In the genomic region with DNA sequence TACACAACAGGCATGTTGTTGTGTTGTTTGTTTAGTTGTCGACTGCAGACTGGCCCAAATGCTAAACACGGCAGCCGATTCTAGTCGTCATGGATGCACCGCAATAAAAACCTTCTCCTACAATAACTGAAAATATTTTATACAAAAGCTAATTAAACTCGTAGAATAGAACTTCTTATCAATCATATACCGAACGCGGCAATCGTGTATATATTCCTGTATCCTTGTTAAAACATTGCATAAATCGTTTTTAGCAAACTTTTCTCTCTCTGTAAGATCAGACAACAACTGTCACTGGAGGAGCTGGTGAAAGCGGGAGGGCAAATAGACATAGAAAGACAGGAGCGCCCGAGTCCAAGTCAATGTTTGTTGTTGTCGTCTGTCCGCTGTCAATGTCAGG, we compare ENCODE assay signal across 2 fruit fly cellular contexts.
TF ChIP-seq lines count a peak whose summit lies in the region.

No protein-coding gene starts in this region.

TF ChIP-seq in whole organism, embryonic, 481 proteins besides CTCF, POLR2A, EP300 and RAD21 (continued from another document and continues in another):
- peak; percentile 43 for TF ChIP-seq nmo (GFP tag; optimal IDR thresholded peaks at IDR 0.05; lab: Kevin White, UChicago)
- TF ChIP-seq sqz (GFP tag; optimal IDR thresholded peaks at IDR 0.05; lab: Kevin White, UChicago) = no peak
- TF ChIP-seq ac (GFP tag; optimal IDR thresholded peaks at IDR 0.05; lab: Kevin White, UChicago) = no peak
- TF ChIP-seq grn (GFP tag; optimal IDR thresholded peaks at IDR 0.05; lab: Kevin White, UChicago) = no peak
- peak; percentile 72 for TF ChIP-seq Ets65A (GFP tag; lab: Kevin White, UChicago)
- no peak for TF ChIP-seq Lhr (GFP tag; optimal IDR thresholded peaks at IDR 0.05; lab: Kevin White, UChicago)
- no peak for TF ChIP-seq CG4617 (GFP tag; optimal IDR thresholded peaks at IDR 0.05; lab: Kevin White, UChicago; ENCODE audit: borderline replicate concordance)
- no peak for TF ChIP-seq CG4360 (GFP tag; IDR thresholded peaks at IDR 0.05; lab: Robert Waterston, UW)
- peak; percentile 56 for TF ChIP-seq CG15601 (tag; optimal IDR thresholded peaks at IDR 0.05; lab: Kevin White, UChicago)
- no peak for TF ChIP-seq Eip74EF (GFP tag; optimal IDR thresholded peaks at IDR 0.05; lab: Kevin White, UChicago)
- peak; percentile 29 for TF ChIP-seq CG17802 (tag; optimal IDR thresholded peaks at IDR 0.05; lab: Kevin White, UChicago)
- TF ChIP-seq CG11696 (GFP tag; IDR thresholded peaks at IDR 0.05; lab: Robert Waterston, UW) = peak; percentile 20; the same call in 1 of the 2 replicates
- TF ChIP-seq nau (GFP tag; optimal IDR thresholded peaks at IDR 0.05; lab: Kevin White, UChicago) = peak; percentile 50
- TF ChIP-seq zfh1 (GFP tag; IDR thresholded peaks at IDR 0.05; lab: Robert Waterston, UW) = 0 out of 3 replicates have a peak, but pooled peaks have one; percentile 30
- no peak for TF ChIP-seq CG32532 (GFP tag; IDR thresholded peaks at IDR 0.05; lab: Robert Waterston, UW)
- peak; percentile 70 for TF ChIP-seq CG10979 (tag; optimal IDR thresholded peaks at IDR 0.05; lab: Kevin White, UChicago)
- TF ChIP-seq ranshi (GFP tag; IDR thresholded peaks at IDR 0.05; lab: Robert Waterston, UW) = peak; percentile 20; the same call in 1 of the 2 replicates
- TF ChIP-seq CG31224 (GFP tag; IDR thresholded peaks at IDR 0.05; lab: Robert Waterston, UW) = no peak
- TF ChIP-seq Rx (GFP tag; IDR thresholded peaks at IDR 0.05; lab: Robert Waterston, UW) = peak; percentile 25; the same call in 1 of the 2 replicates
- TF ChIP-seq Hmr (GFP tag; optimal IDR thresholded peaks at IDR 0.05; lab: Kevin White, UChicago) = peak; percentile 10
- TF ChIP-seq E2f1 (GFP tag; IDR thresholded peaks at IDR 0.05; lab: Robert Waterston, UW) = no peak
- no peak for TF ChIP-seq Lpt (GFP tag; optimal IDR thresholded peaks at IDR 0.05; lab: Kevin White, UChicago)
- TF ChIP-seq CG8089 (GFP tag; optimal IDR thresholded peaks at IDR 0.05; lab: Kevin White, UChicago) = peak; percentile 52
- TF ChIP-seq CG14667 (GFP tag; IDR thresholded peaks at IDR 0.05; lab: Robert Waterston, UW) = no peak
- TF ChIP-seq so (GFP tag; IDR thresholded peaks at IDR 0.05; lab: Robert Waterston, UW) = no peak
- TF ChIP-seq CG15696 (tag; optimal IDR thresholded peaks at IDR 0.05; lab: Kevin White, UChicago) = peak; percentile 37
- peak; percentile 55 for TF ChIP-seq tin (GFP tag; optimal IDR thresholded peaks at IDR 0.05; lab: Kevin White, UChicago)
- TF ChIP-seq sens (GFP tag; lab: Kevin White, UChicago) = peak; percentile 90
- peak; percentile 40 to 42 for TF ChIP-seq Pdp1 (GFP tag; optimal IDR thresholded peaks at IDR 0.05; lab: Kevin White, UChicago)
- TF ChIP-seq CG6791 (GFP tag; IDR thresholded peaks at IDR 0.05; lab: Robert Waterston, UW; ENCODE audit: partially characterized antibody) = no peak
- TF ChIP-seq CG7928 (GFP tag; optimal IDR thresholded peaks at IDR 0.05; lab: Kevin White, UChicago) = no peak
- no peak for TF ChIP-seq CG10565 (GFP tag; optimal IDR thresholded peaks at IDR 0.05; lab: Kevin White, UChicago)
- TF ChIP-seq CG17359 (tag; optimal IDR thresholded peaks at IDR 0.05; lab: Kevin White, UChicago) = peak; percentile 47
- no peak for TF ChIP-seq Neu2 (GFP tag; optimal IDR thresholded peaks at IDR 0.05; lab: Kevin White, UChicago; ENCODE audit: borderline replicate concordance)
- TF ChIP-seq CG7987 (GFP tag; optimal IDR thresholded peaks at IDR 0.05; lab: Kevin White, UChicago) = no peak
- peak; percentile 14 for TF ChIP-seq CG6813 (GFP tag; optimal IDR thresholded peaks at IDR 0.05; lab: Kevin White, UChicago)
- no peak for TF ChIP-seq CG11085 (GFP tag; IDR thresholded peaks at IDR 0.05; lab: Robert Waterston, UW)
- peak; percentile 19 for TF ChIP-seq Nf-YB (GFP tag; optimal IDR thresholded peaks at IDR 0.05; lab: Kevin White, UChicago)
- peak in 1 of 2 experiments; percentile 21 for TF ChIP-seq dpn (GFP tag; optimal IDR thresholded peaks at IDR 0.05; lab: Kevin White, UChicago)
- TF ChIP-seq CG11723 (GFP tag; optimal IDR thresholded peaks at IDR 0.05; lab: Kevin White, UChicago) = no peak
- peak; percentile 34 for TF ChIP-seq NC2α (GFP tag; optimal IDR thresholded peaks at IDR 0.05; lab: Kevin White, UChicago)
- no peak for TF ChIP-seq cas (GFP tag; IDR thresholded peaks at IDR 0.05; lab: Robert Waterston, UW)
- no peak for TF ChIP-seq CG30020 (tag; optimal IDR thresholded peaks at IDR 0.05; lab: Kevin White, UChicago)
- peak; percentile 46 for TF ChIP-seq Camta (GFP tag; optimal IDR thresholded peaks at IDR 0.05; lab: Kevin White, UChicago)
- no peak for TF ChIP-seq shn (GFP tag; optimal IDR thresholded peaks at IDR 0.05; lab: Kevin White, UChicago)
- TF ChIP-seq lab (GFP tag; optimal IDR thresholded peaks at IDR 0.05; lab: Kevin White, UChicago) = peak; percentile 29
- TF ChIP-seq Poxn (GFP tag; IDR thresholded peaks at IDR 0.05; lab: Robert Waterston, UW) = no peak
- peak; percentile 18 for TF ChIP-seq ind (GFP tag; optimal IDR thresholded peaks at IDR 0.05; lab: Kevin White, UChicago)
- TF ChIP-seq toy (GFP tag; IDR thresholded peaks at IDR 0.05; lab: Robert Waterston, UW) = no peak
- TF ChIP-seq gem (tag; optimal IDR thresholded peaks at IDR 0.05; lab: Kevin White, UChicago) = peak; percentile 71
- TF ChIP-seq CG7556 (GFP tag; optimal IDR thresholded peaks at IDR 0.05; lab: Kevin White, UChicago) = peak; percentile 47
- peak; percentile 67 for TF ChIP-seq CG1603 (tag; optimal IDR thresholded peaks at IDR 0.05; lab: Kevin White, UChicago)
- no peak for TF ChIP-seq slbo (GFP tag; IDR thresholded peaks at IDR 0.05; lab: Robert Waterston, UW)
- TF ChIP-seq chn (GFP tag; optimal IDR thresholded peaks at IDR 0.05; lab: Kevin White, UChicago) = peak; percentile 27
- TF ChIP-seq sr (GFP tag; IDR thresholded peaks at IDR 0.05; lab: Robert Waterston, UW) = no peak
- no peak for TF ChIP-seq pb (GFP tag; optimal IDR thresholded peaks at IDR 0.05; lab: Kevin White, UChicago)
- no peak for TF ChIP-seq CG17612 (GFP tag; IDR thresholded peaks at IDR 0.05; lab: Robert Waterston, UW)
- peak; percentile 51 for TF ChIP-seq dmrt99B (tag; optimal IDR thresholded peaks at IDR 0.05; lab: Kevin White, UChicago)
- no peak for TF ChIP-seq Kr (GFP tag; optimal IDR thresholded peaks at IDR 0.05; lab: Kevin White, UChicago)
- TF ChIP-seq Myb (GFP tag; optimal IDR thresholded peaks at IDR 0.05; lab: Kevin White, UChicago) = peak; percentile 7
- no peak for TF ChIP-seq CG10654 (GFP tag; optimal IDR thresholded peaks at IDR 0.05; lab: Kevin White, UChicago)
- no peak for TF ChIP-seq CG33213 (GFP tag; optimal IDR thresholded peaks at IDR 0.05; lab: Kevin White, UChicago)
- no peak for TF ChIP-seq CG8944 (GFP tag; optimal IDR thresholded peaks at IDR 0.05; lab: Kevin White, UChicago)
- peak; percentile 41 for TF ChIP-seq Oli (tag; optimal IDR thresholded peaks at IDR 0.05; lab: Kevin White, UChicago)
- TF ChIP-seq sisA (GFP tag; IDR thresholded peaks at IDR 0.05; lab: Robert Waterston, UW) = peak; percentile 21; the same call in 1 of the 2 replicates

TF ChIP-seq in whole organism, prepupa, 60 proteins besides CTCF, POLR2A, EP300 and RAD21 (continued from another document):
- peak; percentile 19 for TF ChIP-seq dac (GFP tag; optimal IDR thresholded peaks at IDR 0.05; lab: Kevin White, UChicago)
- TF ChIP-seq CG11294 (GFP tag; IDR thresholded peaks at IDR 0.05; lab: Robert Waterston, UW) = no peak; the same call in 1 of the 2 replicates
- TF ChIP-seq CG4318 (GFP tag; optimal IDR thresholded peaks at IDR 0.05; lab: Kevin White, UChicago) = peak; percentile 33
- TF ChIP-seq cyc (GFP tag; optimal IDR thresholded peaks at IDR 0.05; lab: Kevin White, UChicago) = peak; percentile 13
- no peak for TF ChIP-seq fd59A (GFP tag; optimal IDR thresholded peaks at IDR 0.05; lab: Kevin White, UChicago)
- TF ChIP-seq CG6854 (GFP tag; optimal IDR thresholded peaks at IDR 0.05; lab: Kevin White, UChicago) = no peak
- TF ChIP-seq CG3919 (GFP tag; optimal IDR thresholded peaks at IDR 0.05; lab: Kevin White, UChicago) = peak; percentile 65
- TF ChIP-seq CG16779 (tag; optimal IDR thresholded peaks at IDR 0.05; lab: Kevin White, UChicago) = peak; percentile 37
- no peak for TF ChIP-seq lz (GFP tag; optimal IDR thresholded peaks at IDR 0.05; lab: Kevin White, UChicago)
- TF ChIP-seq CG15336 (GFP tag; IDR thresholded peaks at IDR 0.05; lab: Robert Waterston, UW) = peak; percentile 76
- peak; percentile 66 for TF ChIP-seq achi (GFP tag; optimal IDR thresholded peaks at IDR 0.05; lab: Kevin White, UChicago)
- TF ChIP-seq Hr38 (GFP tag; optimal IDR thresholded peaks at IDR 0.05; lab: Kevin White, UChicago) = no peak
- peak; percentile 66 for TF ChIP-seq fkh (GFP tag; optimal IDR thresholded peaks at IDR 0.05; lab: Kevin White, UChicago)
- TF ChIP-seq Smox (GFP tag; optimal IDR thresholded peaks at IDR 0.05; lab: Kevin White, UChicago) = no peak
- no peak for TF ChIP-seq Sox15 (GFP tag; optimal IDR thresholded peaks at IDR 0.05; lab: Kevin White, UChicago)
- no peak for TF ChIP-seq Blimp-1 (GFP tag; optimal IDR thresholded peaks at IDR 0.05; lab: Kevin White, UChicago)
- TF ChIP-seq CG6792 (GFP tag; optimal IDR thresholded peaks at IDR 0.05; lab: Kevin White, UChicago) = no peak
- TF ChIP-seq CG10669 (GFP tag; optimal IDR thresholded peaks at IDR 0.05; lab: Kevin White, UChicago) = peak; percentile 38
- peak; percentile 74 for TF ChIP-seq CG6276 (GFP tag; optimal IDR thresholded peaks at IDR 0.05; lab: Kevin White, UChicago)
- TF ChIP-seq CG32006 (GFP tag; optimal IDR thresholded peaks at IDR 0.05; lab: Kevin White, UChicago) = peak; percentile 83
- no peak for TF ChIP-seq Sox102F (GFP tag; optimal IDR thresholded peaks at IDR 0.05; lab: Kevin White, UChicago)
- no peak for TF ChIP-seq CG8319 (GFP tag; optimal IDR thresholded peaks at IDR 0.05; lab: Kevin White, UChicago)
- peak; percentile 59 for TF ChIP-seq acj6 (GFP tag; optimal IDR thresholded peaks at IDR 0.05; lab: Kevin White, UChicago)
- no peak for TF ChIP-seq Ets21C (GFP tag; optimal IDR thresholded peaks at IDR 0.05; lab: Kevin White, UChicago)
- TF ChIP-seq esn (GFP tag; optimal IDR thresholded peaks at IDR 0.05; lab: Kevin White, UChicago) = no peak
- peak; percentile 29 for TF ChIP-seq CG7368 (GFP tag; optimal IDR thresholded peaks at IDR 0.05; lab: Kevin White, UChicago)
- peak; percentile 70 for TF ChIP-seq eg (GFP tag; IDR thresholded peaks at IDR 0.05; lab: Robert Waterston, UW)
- TF ChIP-seq Hr4 (GFP tag; optimal IDR thresholded peaks at IDR 0.05; lab: Kevin White, UChicago) = peak; percentile 54
- peak; percentile 30 for TF ChIP-seq topi (GFP tag; optimal IDR thresholded peaks at IDR 0.05; lab: Kevin White, UChicago)
- peak; percentile 27 for TF ChIP-seq Ets96B (tag; optimal IDR thresholded peaks at IDR 0.05; lab: Kevin White, UChicago)
